Worm (Caenorhabditis elegans) whole organism, L2 larva: ENCODE data around the gene atl-1.

Experiments
- blmp-1 ChIP-seq: sonication (generic microtip); optimal IDR thresholded peaks from 2 replicates; lab custom pipeline; 2017; ENCODE audit warnings: missing genetic modification characterization, mild to moderate bottlenecking, missing compliant biosample characterization, antibody characterized with exemption, moderate library complexity; ENCODE audit not compliant: insufficient read depth
- fos-1 ChIP-seq: fragments of 150-350 bp; optimal IDR thresholded peaks from 2 replicates; lab custom pipeline; 2014; ENCODE audit warnings: missing biosample characterization, missing genetic modification characterization
- skn-1 ChIP-seq: sonication (generic microtip); optimal IDR thresholded peaks from 2 replicates; lab custom pipeline; 2017; ENCODE audit warnings: missing biosample characterization, missing genetic modification characterization
- unc-39 ChIP-seq: fragments of 150-350 bp; optimal IDR thresholded peaks from 2 replicates; lab custom pipeline; 2014; ENCODE audit warnings: missing biosample characterization, missing genetic modification characterization
- unc-55 ChIP-seq: fragments of 150-350 bp; sonication (generic microtip); optimal IDR thresholded peaks from 3 replicates; lab custom pipeline; 2014; ENCODE audit warnings: missing biosample characterization, missing genetic modification reagents, missing genetic modification characterization
- unc-62 ChIP-seq: fragments of 150-350 bp; optimal IDR thresholded peaks from 2 replicates; lab custom pipeline; 2014; ENCODE audit warnings: missing biosample characterization, missing genetic modification reagents, missing genetic modification characterization

- TF ChIP-seq unc-39 (tag; lab: Kevin White, UChicago) (no peak), unc-55 (GFP tag; lab: Kevin White, UChicago) (no peak), blmp-1 (no peak), fos-1 (tag; lab: Kevin White, UChicago) (no peak), skn-1 (tag; lab: Kevin White, UChicago) (no peak), unc-62 (GFP tag; lab: Kevin White, UChicago) (no peak)
Observed at ce11 chrV:9609217-9609616, 36.2 kb downstream of the atl-1 start.
